Worm (Caenorhabditis elegans) whole organism, late embryonic: ENCODE measurements around the gene R04A9.7.

Experiments used
- C38D4.7 ChIP-seq: fragments of 200-800 bp; sonication (Bioruptor generic); optimal IDR thresholded peaks from 2 replicates; lab custom pipeline; 2018; ENCODE audit warnings: mild to moderate bottlenecking, missing genetic modification characterization, moderate library complexity, missing compliant biosample characterization
- F13H6.1 ChIP-seq: sonication (generic microtip); optimal IDR thresholded peaks from 2 replicates; lab custom pipeline; 2016; ENCODE audit warnings: missing genetic modification characterization, missing compliant biosample characterization
- elt-2 ChIP-seq: sonication (generic microtip); optimal IDR thresholded peaks from 2 replicates; lab custom pipeline; 2016; ENCODE audit warnings: missing genetic modification reagents, missing genetic modification characterization, missing compliant biosample characterization
- fkh-10 ChIP-seq: fragments of 150-350 bp; optimal IDR thresholded peaks from 2 replicates; lab custom pipeline; 2014; ENCODE audit warnings: missing biosample characterization, missing genetic modification reagents, missing genetic modification characterization
- fkh-6 ChIP-seq: sonication (generic microtip); optimal IDR thresholded peaks from 2 replicates; lab custom pipeline; 2016; ENCODE audit warnings: missing genetic modification characterization, missing compliant biosample characterization
- hlh-30 ChIP-seq: sonication (generic microtip); optimal IDR thresholded peaks from 2 replicates; lab custom pipeline; 2017; ENCODE audit warnings: antibody characterized with exemption, missing genetic modification characterization, missing compliant biosample characterization; ENCODE audit not compliant: insufficient read depth
- lin-11 ChIP-seq: fragments of 200-800 bp; sonication (Bioruptor generic); optimal IDR thresholded peaks from 2 replicates; lab custom pipeline; 2018; ENCODE audit warnings: mild to moderate bottlenecking, missing genetic modification characterization, missing compliant biosample characterization
- nhr-11 ChIP-seq: fragments of 150-350 bp; optimal IDR thresholded peaks from 2 replicates; lab custom pipeline; 2014; ENCODE audit warnings: missing biosample characterization, missing genetic modification characterization
- pag-3 ChIP-seq: sonication (generic microtip); optimal IDR thresholded peaks from 2 replicates; lab custom pipeline; 2016; ENCODE audit warnings: missing compliant biosample characterization, missing genetic modification characterization, borderline replicate concordance
- pax-1 ChIP-seq: fragments of 150-350 bp; optimal IDR thresholded peaks from 2 replicates; lab custom pipeline; 2014; ENCODE audit warnings: missing biosample characterization, missing genetic modification characterization
- pha-4 ChIP-seq: fragments of 150-350 bp; optimal IDR thresholded peaks from 2 replicates; lab custom pipeline; 2018; ENCODE audit warnings: missing biosample characterization, missing genetic modification reagents, missing genetic modification characterization
- sdc-2 ChIP-seq: sonication (generic microtip); optimal IDR thresholded peaks from 2 replicates; lab custom pipeline; 2016; ENCODE audit warnings: missing genotype, missing genetic modification characterization, missing compliant biosample characterization
- tbx-2 ChIP-seq: sonication (generic microtip); optimal IDR thresholded peaks from 2 replicates; lab custom pipeline; 2016; ENCODE audit warnings: missing genetic modification characterization, missing compliant biosample characterization
- zip-5 ChIP-seq: sonication (generic microtip); optimal IDR thresholded peaks from 2 replicates; lab custom pipeline; 2016; ENCODE audit warnings: missing genetic modification characterization, missing compliant biosample characterization

DNA sequence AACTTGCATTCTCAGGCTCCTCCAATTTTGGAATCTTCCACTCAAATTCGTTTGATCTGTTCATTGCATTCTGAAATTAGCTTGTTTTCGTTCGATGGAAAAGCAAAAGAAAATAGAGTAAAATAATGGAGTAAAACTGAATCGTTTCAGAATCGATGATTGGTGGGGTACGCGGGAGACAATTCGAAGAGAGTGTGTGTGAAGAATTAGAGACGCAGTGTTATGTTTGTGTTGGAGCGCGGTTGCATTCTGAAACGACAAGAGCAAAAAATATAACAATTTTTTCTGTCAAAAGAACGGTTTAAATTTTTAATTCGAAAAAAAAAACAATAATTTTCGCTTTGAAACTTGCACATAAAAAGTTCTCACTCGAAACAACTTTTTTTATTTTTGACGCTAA, 6.0 kb downstream of the R04A9.7 start, which contains the start of gene ceh-93:
- TF ChIP-seq hlh-30 (tag; lab: Kevin White, UChicago) (no peak), C38D4.7 (GFP tag; lab: Kevin White, UChicago) (no peak), sdc-2 (tag; lab: Kevin White, UChicago) (no peak), pag-3 (tag; lab: Kevin White, UChicago) (no peak), F13H6.1 (tag; lab: Kevin White, UChicago) (no peak), elt-2 (tag; lab: Kevin White, UChicago) (no peak), tbx-2 (tag; lab: Kevin White, UChicago) (no peak), zip-5 (tag; lab: Kevin White, UChicago) (no peak), nhr-11 (tag; lab: Kevin White, UChicago) (no peak), pax-1 (no peak), lin-11 (tag; lab: Kevin White, UChicago) (no peak), pha-4 (tag; lab: Kevin White, UChicago) (no peak), fkh-6 (tag; lab: Kevin White, UChicago) (no peak), fkh-10 (GFP tag; lab: Kevin White, UChicago) (no peak)
